Fruit fly (Drosophila melanogaster) whole organism, embryonic: Measurements from ENCODE around the gene CG6766.
A peak's percentile ranks its signal among the peaks of the same experiment; 100 is the strongest.

ENCODE experiments used
- ATbp ChIP-seq: fragments of 200-800 bp; sonication (Bioruptor generic); optimal IDR thresholded peaks from 2 replicates; lab custom pipeline; 2017; ENCODE audit warnings: missing biosample characterization, mild to moderate bottlenecking, missing genetic modification characterization, missing genetic modification reagents
- CG10431 ChIP-seq: fragments of 200-800 bp; sonication (Bioruptor generic); optimal IDR thresholded peaks from 3 replicates; lab custom pipeline; 2018; ENCODE audit warnings: missing biosample characterization, mild to moderate bottlenecking, missing genetic modification characterization
- CG12219 ChIP-seq: fragments of 200-800 bp; sonication (Bioruptor generic); optimal IDR thresholded peaks from 3 replicates; lab custom pipeline; 2018; ENCODE audit warnings: missing biosample characterization, mild to moderate bottlenecking, missing genetic modification characterization
- CG12659 ChIP-seq: fragments of 200-800 bp; sonication (Bioruptor generic); optimal IDR thresholded peaks from 3 replicates; lab custom pipeline; 2017; ENCODE audit warnings: mild to moderate bottlenecking, missing biosample characterization, missing genetic modification reagents, missing genetic modification characterization
- CG12769 ChIP-seq: fragments of 200-800 bp; sonication (Bioruptor generic); optimal IDR thresholded peaks from 2 replicates; lab custom pipeline; 2019; ENCODE audit warnings: missing biosample characterization, mild to moderate bottlenecking, missing genetic modification characterization, moderate library complexity
- CG15696 ChIP-seq: fragments of 200-800 bp; sonication (Bioruptor generic); optimal IDR thresholded peaks from 2 replicates; lab custom pipeline; 2019; ENCODE audit warnings: missing biosample characterization, mild to moderate bottlenecking, missing genetic modification characterization, moderate library complexity
- CG18476 ChIP-seq: fragments of 200-800 bp; sonication (Bioruptor generic); optimal IDR thresholded peaks from 2 replicates; lab custom pipeline; 2016; ENCODE audit warnings: missing biosample characterization, mild to moderate bottlenecking, missing genetic modification characterization
- CG4360 ChIP-seq: fragments of 200-800 bp; sonication (Bioruptor generic); IDR thresholded peaks from 2 replicates; pipeline ENCODE4 v1.3.6; 2022; ENCODE audit warnings: missing biosample characterization, missing genetic modification characterization
- CG4617 ChIP-seq: fragments of 200-800 bp; sonication (Bioruptor generic); optimal IDR thresholded peaks from 3 replicates; lab custom pipeline; 2016; ENCODE audit warnings: missing biosample characterization, missing genetic modification characterization, borderline replicate concordance
- CG8290 ChIP-seq, 3 experiments: fragments of 200-800 bp; sonication (Bioruptor generic); optimal IDR thresholded peaks; 2 replicates each; lab custom pipeline; 2016 to 2019; ENCODE audit warnings: missing biosample characterization in 3 of 3, missing genetic modification characterization in 3 of 3, mild to moderate bottlenecking in 2 of 3, moderate library complexity in 1 of 3
- CG8359 ChIP-seq: fragments of 200-800 bp; sonication (Bioruptor generic); optimal IDR thresholded peaks from 2 replicates; lab custom pipeline; 2017; ENCODE audit warnings: missing biosample characterization, mild to moderate bottlenecking, missing genetic modification characterization, borderline replicate concordance
- CG8388 ChIP-seq: fragments of 200-800 bp; sonication (Bioruptor generic); optimal IDR thresholded peaks from 2 replicates; lab custom pipeline; 2019; ENCODE audit warnings: missing biosample characterization, mild to moderate bottlenecking, missing genetic modification characterization, moderate library complexity
- Camta ChIP-seq: fragments of 200-800 bp; sonication (Bioruptor generic); optimal IDR thresholded peaks from 2 replicates; lab custom pipeline; 2016; ENCODE audit warnings: missing biosample characterization, missing genetic modification characterization
- Deaf1 ChIP-seq: fragments of 200-800 bp; optimal IDR thresholded peaks from 3 replicates; lab custom pipeline; 2019; ENCODE audit warnings: missing biosample characterization, mild to moderate bottlenecking, missing genetic modification characterization, moderate library complexity
- Dip3 ChIP-seq: fragments of 200-800 bp; sonication (Bioruptor generic); optimal IDR thresholded peaks from 3 replicates; lab custom pipeline; 2016; ENCODE audit warnings: missing biosample characterization, missing genetic modification characterization
- ERR ChIP-seq: fragments of 200-800 bp; sonication (Bioruptor generic); optimal IDR thresholded peaks from 2 replicates; lab custom pipeline; 2016; ENCODE audit warnings: missing biosample characterization, missing genetic modification characterization
- Eip74EF ChIP-seq, 2 experiments: fragments of 200-800 bp in 1 of 2; fragments of >200 bp in 1 of 2; sonication (Bioruptor generic) in 1 of 2; optimal IDR thresholded peaks; 2 replicates each; lab custom pipeline; 2017 to 2019; ENCODE audit warnings: missing biosample characterization in 2 of 2, missing genetic modification characterization in 2 of 2, mild to moderate bottlenecking in 1 of 2, moderate library complexity in 1 of 2
- Hey ChIP-seq: fragments of 200-800 bp; sonication (Bioruptor generic); optimal IDR thresholded peaks from 3 replicates; lab custom pipeline; 2018; ENCODE audit warnings: missing biosample characterization, mild to moderate bottlenecking, missing genetic modification characterization
- Hsf ChIP-seq: fragments of 200-800 bp; sonication (Bioruptor generic); optimal IDR thresholded peaks from 3 replicates; lab custom pipeline; 2016; ENCODE audit warnings: missing biosample characterization, missing genetic modification characterization
- Neu2 ChIP-seq: fragments of 200-800 bp; sonication (Bioruptor generic); optimal IDR thresholded peaks from 3 replicates; lab custom pipeline; 2016; ENCODE audit warnings: missing biosample characterization, missing genetic modification characterization, borderline replicate concordance
- Pdp1 ChIP-seq, 2 experiments: fragments of 200-800 bp; sonication (Bioruptor generic); optimal IDR thresholded peaks; 3 replicates each; lab custom pipeline; 2016; ENCODE audit warnings: missing biosample characterization in 2 of 2, missing genetic modification characterization in 2 of 2, mild to moderate bottlenecking in 1 of 2, moderate library complexity in 1 of 2
- Taf1 ChIP-seq: fragments of 200-800 bp; sonication (Bioruptor generic); IDR thresholded peaks from 2 replicates; pipeline ENCODE4 v1.3.6; 2022; ENCODE audit warnings: missing biosample characterization, missing genetic modification characterization
- Xrp1 ChIP-seq: fragments of 200-800 bp; sonication (Bioruptor generic); IDR thresholded peaks from 2 replicates; pipeline ENCODE4 v1.3.6; 2022; ENCODE audit warnings: missing biosample characterization, missing genetic modification characterization
- amos ChIP-seq: fragments of 200-800 bp; sonication (Bioruptor generic); IDR thresholded peaks from 2 replicates; pipeline ENCODE4 v1.3.6; 2022; ENCODE audit warnings: missing biosample characterization, missing genetic modification characterization; ENCODE audit not compliant: partially characterized antibody
- az2 ChIP-seq: fragments of 200-800 bp; sonication (Bioruptor generic); optimal IDR thresholded peaks from 3 replicates; lab custom pipeline; 2016; ENCODE audit warnings: missing biosample characterization, missing genetic modification characterization
- bbx ChIP-seq: fragments of 200-800 bp; sonication (Bioruptor generic); IDR thresholded peaks from 2 replicates; pipeline ENCODE4 v1.3.6; 2022; ENCODE audit warnings: missing biosample characterization, missing genetic modification characterization; ENCODE audit not compliant: partially characterized antibody
- bigmax ChIP-seq: fragments of 200-800 bp; sonication (Bioruptor generic); optimal IDR thresholded peaks from 2 replicates; lab custom pipeline; 2018; ENCODE audit warnings: missing biosample characterization, mild to moderate bottlenecking, missing genetic modification characterization
- chinmo ChIP-seq: fragments of 200-800 bp; sonication (Bioruptor generic); IDR thresholded peaks from 4 replicates; pipeline ENCODE4 v1.3.6; 2022; ENCODE audit warnings: missing biosample characterization, missing genetic modification characterization; ENCODE audit not compliant: partially characterized antibody
- corto ChIP-seq: fragments of 200-800 bp; sonication (Bioruptor generic); optimal IDR thresholded peaks from 2 replicates; lab custom pipeline; 2016; ENCODE audit warnings: missing biosample characterization, mild to moderate bottlenecking, missing genetic modification characterization, moderate library complexity
- crol ChIP-seq: fragments of 200-800 bp; sonication (Bioruptor generic); IDR thresholded peaks from 2 replicates; pipeline ENCODE4 v1.3.6; 2022; ENCODE audit warnings: missing biosample characterization, missing genetic modification characterization
- dimm ChIP-seq: fragments of 200-800 bp; sonication (Bioruptor generic); IDR thresholded peaks from 2 replicates; pipeline ENCODE4 v1.3.6; 2022; ENCODE audit warnings: missing biosample characterization, missing genetic modification characterization
- dm ChIP-seq: fragments of 200-800 bp; sonication (Bioruptor generic); optimal IDR thresholded peaks from 3 replicates; lab custom pipeline; 2016; ENCODE audit warnings: missing biosample characterization, missing genetic modification characterization
- dmrt99B ChIP-seq: fragments of 200-800 bp; sonication (Bioruptor generic); optimal IDR thresholded peaks from 2 replicates; lab custom pipeline; 2018; ENCODE audit warnings: missing biosample characterization, mild to moderate bottlenecking, missing genetic modification characterization, moderate library complexity
- exex ChIP-seq: fragments of 200-800 bp; sonication (Bioruptor generic); optimal IDR thresholded peaks from 4 replicates; lab custom pipeline; 2018; ENCODE audit warnings: missing biosample characterization, mild to moderate bottlenecking, missing genetic modification characterization, moderate library complexity
- ham ChIP-seq: fragments of 200-800 bp; sonication (Bioruptor generic); IDR thresholded peaks from 2 replicates; pipeline ENCODE4 v1.3.6; 2022; ENCODE audit warnings: missing biosample characterization, missing genetic modification characterization
- jing ChIP-seq: fragments of 200-800 bp; sonication (Bioruptor generic); optimal IDR thresholded peaks from 2 replicates; lab custom pipeline; 2018; ENCODE audit warnings: missing biosample characterization, mild to moderate bottlenecking, missing genetic modification characterization
- kni ChIP-seq: fragments of 200-800 bp; sonication (Bioruptor generic); optimal IDR thresholded peaks from 3 replicates; lab custom pipeline; 2017; ENCODE audit warnings: mild to moderate bottlenecking, missing biosample characterization, missing genetic modification reagents, missing genetic modification characterization
- nerfin-1 ChIP-seq: fragments of 200-800 bp; sonication (Bioruptor generic); optimal IDR thresholded peaks from 3 replicates; lab custom pipeline; 2019; ENCODE audit warnings: missing biosample characterization, mild to moderate bottlenecking, missing genetic modification characterization, moderate library complexity
- nmo ChIP-seq: fragments of 200-800 bp; sonication (Bioruptor generic); optimal IDR thresholded peaks from 2 replicates; lab custom pipeline; 2018; ENCODE audit warnings: missing biosample characterization, mild to moderate bottlenecking, missing genetic modification characterization, moderate library complexity
- oc ChIP-seq: fragments of 200-800 bp; sonication (Bioruptor generic); optimal IDR thresholded peaks from 2 replicates; lab custom pipeline; 2018; ENCODE audit warnings: missing biosample characterization, mild to moderate bottlenecking, missing genetic modification characterization, moderate library complexity
- pzg ChIP-seq: fragments of 200-800 bp; sonication (Bioruptor generic); optimal IDR thresholded peaks from 3 replicates; lab custom pipeline; 2018; ENCODE audit warnings: missing biosample characterization, mild to moderate bottlenecking, missing genetic modification characterization, moderate library complexity
- ranshi ChIP-seq: fragments of 200-800 bp; sonication (Bioruptor generic); IDR thresholded peaks from 2 replicates; pipeline ENCODE4 v1.3.6; 2022; ENCODE audit warnings: missing biosample characterization, missing genetic modification characterization
- run ChIP-seq: fragments of 200-800 bp; sonication (Bioruptor generic); optimal IDR thresholded peaks from 3 replicates; lab custom pipeline; 2018; ENCODE audit warnings: missing biosample characterization, mild to moderate bottlenecking, missing genetic modification characterization
- sens ChIP-seq: fragments of 200-800 bp; sonication (Bioruptor generic); peaks from one replicate; lab custom pipeline; 2016; ENCODE audit warnings: missing biosample characterization, missing genetic modification characterization
- sima ChIP-seq: fragments of 200-800 bp; sonication (Bioruptor generic); optimal IDR thresholded peaks from 2 replicates; lab custom pipeline; 2016; ENCODE audit warnings: missing biosample characterization, missing genetic modification characterization
- sug ChIP-seq: fragments of 200-800 bp; optimal IDR thresholded peaks from 2 replicates; lab custom pipeline; 2019; ENCODE audit warnings: missing biosample characterization, mild to moderate bottlenecking, missing genetic modification characterization, moderate library complexity
- tna ChIP-seq: fragments of 200-800 bp; sonication (Bioruptor generic); IDR thresholded peaks from 2 replicates; pipeline ENCODE4 v1.3.6; 2022; ENCODE audit warnings: missing biosample characterization, missing genetic modification characterization; ENCODE audit not compliant: partially characterized antibody
- unc-4 ChIP-seq: fragments of 200-800 bp; sonication (Bioruptor generic); IDR thresholded peaks from 2 replicates; pipeline ENCODE4 v1.3.6; 2022; ENCODE audit warnings: missing biosample characterization, missing genetic modification characterization; ENCODE audit not compliant: partially characterized antibody
- z ChIP-seq: fragments of 200-800 bp; sonication (Bioruptor generic); IDR thresholded peaks from 3 replicates; pipeline ENCODE4 v1.3.6; 2022; ENCODE audit warnings: missing biosample characterization, missing genetic modification characterization
- zf30C ChIP-seq: fragments of 200-800 bp; sonication (Bioruptor generic); optimal IDR thresholded peaks from 3 replicates; lab custom pipeline; 2018; ENCODE audit warnings: missing biosample characterization, mild to moderate bottlenecking, missing genetic modification characterization

The CG6766 gene

dm6 chr2L:12028808-12029207, 11.7 kb downstream of the CG6766 start:
- TF ChIP-seq CG4617 (GFP tag; lab: Kevin White, UChicago) (no peak), CG15696 (no peak), Taf1 (GFP tag; lab: Robert Waterston, UW) (no peak), Hsf (no peak), Neu2 (GFP tag; lab: Kevin White, UChicago) (peak; percentile 30), sima (GFP tag; lab: Kevin White, UChicago) (no peak), dimm (no peak), nerfin-1 (tag; lab: Kevin White, UChicago) (no peak), corto (GFP tag; lab: Kevin White, UChicago) (no peak), exex (peak; percentile 69), dm (GFP tag; lab: Kevin White, UChicago) (no peak), ranshi (no peak), CG4360 (GFP tag; lab: Robert Waterston, UW) (no peak), Deaf1 (no peak), CG12659 (GFP tag; lab: Kevin White, UChicago) (no peak), CG10431 (GFP tag; lab: Kevin White, UChicago) (no peak), sug (tag; lab: Kevin White, UChicago) (peak; percentile 43), CG8359 (GFP tag; lab: Kevin White, UChicago) (no peak), crol (GFP tag; lab: Robert Waterston, UW) (0 out of 2 replicates have a peak, but pooled peaks have one; percentile 22), ham (GFP tag; lab: Robert Waterston, UW) (no peak), oc (tag; lab: Kevin White, UChicago) (no peak), bbx (GFP tag; lab: Robert Waterston, UW) (no peak), Pdp1 (GFP tag; optimal IDR thresholded peaks at IDR 0.05; lab: Kevin White, UChicago) (peak in 1 of 2 experiments; percentile 43), Xrp1 (GFP tag; lab: Robert Waterston, UW) (no peak), zf30C (GFP tag; lab: Kevin White, UChicago) (no peak), amos (no peak), CG12219 (GFP tag; lab: Kevin White, UChicago) (no peak), Camta (GFP tag; lab: Kevin White, UChicago) (no peak), tna (GFP tag; lab: Robert Waterston, UW) (no peak), ATbp (GFP tag; lab: Kevin White, UChicago) (no peak), Dip3 (GFP tag; lab: Kevin White, UChicago) (no peak), az2 (no peak), Eip74EF (GFP tag; optimal IDR thresholded peaks at IDR 0.05; lab: Kevin White, UChicago) (peak in 1 of 2 experiments; percentile 69), bigmax (GFP tag; lab: Kevin White, UChicago) (no peak), dmrt99B (tag; lab: Kevin White, UChicago) (no peak), CG8290 (GFP tag; optimal IDR thresholded peaks at IDR 0.05; lab: Kevin White, UChicago) (no peak), CG8290 (tag; optimal IDR thresholded peaks at IDR 0.05; lab: Kevin White, UChicago) (peak in 1 of 2 experiments; percentile 14), run (no peak)

- no peak for TF ChIP-seq CG10431 (GFP tag; lab: Kevin White, UChicago)
- no peak for TF ChIP-seq jing (GFP tag; lab: Kevin White, UChicago)
- TF ChIP-seq sens (GFP tag; lab: Kevin White, UChicago): peak; percentile 24
- peak; percentile 51 for TF ChIP-seq kni (GFP tag; lab: Kevin White, UChicago)
- TF ChIP-seq unc-4: no peak
- TF ChIP-seq CG8388 (GFP tag; lab: Kevin White, UChicago): no peak
- no peak for TF ChIP-seq nmo
- TF ChIP-seq pzg (GFP tag; lab: Kevin White, UChicago): no peak
- TF ChIP-seq ERR (GFP tag; lab: Kevin White, UChicago): no peak
- TF ChIP-seq CG12769 (tag; lab: Kevin White, UChicago): no peak
- TF ChIP-seq z (GFP tag; lab: Robert Waterston, UW): no peak
- TF ChIP-seq Hsf: no peak
- 0 out of 4 replicates have a peak, but pooled peaks have one; percentile 34 for TF ChIP-seq chinmo (GFP tag; lab: Robert Waterston, UW)
- no peak for TF ChIP-seq CG18476 (GFP tag; lab: Kevin White, UChicago)
- TF ChIP-seq Hey (tag; lab: Kevin White, UChicago): no peak
These were observed 12.4 kb downstream of the CG6766 start for dm6 chr2L:12028102-12028501.
